Fruit fly (Drosophila melanogaster) whole organism, embryonic: ENCODE results near the gene CAHbeta.

Experiments
- ATbp ChIP-seq: fragments of 200-800 bp; sonication (Bioruptor generic); optimal IDR thresholded peaks from 2 replicates; lab custom pipeline; 2017; ENCODE audit warnings: missing biosample characterization, mild to moderate bottlenecking, missing genetic modification characterization, missing genetic modification reagents
- CG10267 ChIP-seq: fragments of 200-800 bp; sonication (Bioruptor generic); optimal IDR thresholded peaks from 2 replicates; lab custom pipeline; 2018; ENCODE audit warnings: missing biosample characterization, mild to moderate bottlenecking, missing genetic modification characterization, moderate library complexity
- CG11456 ChIP-seq: fragments of 200-800 bp; sonication (Bioruptor generic); IDR thresholded peaks from 3 replicates; pipeline ENCODE4 v1.3.6; 2022; ENCODE audit warnings: missing biosample characterization, missing genetic modification characterization
- CG11695 ChIP-seq: fragments of 200-800 bp; sonication (Bioruptor generic); IDR thresholded peaks from 3 replicates; pipeline ENCODE4 v1.3.6; 2022; ENCODE audit warnings: missing biosample characterization, missing genetic modification characterization
- CG1233 ChIP-seq: fragments of 200-800 bp; sonication (Bioruptor generic); optimal IDR thresholded peaks from 4 replicates; lab custom pipeline; 2018; ENCODE audit warnings: missing biosample characterization, mild to moderate bottlenecking, missing genetic modification characterization
- CG13296 ChIP-seq: fragments of 200-800 bp; sonication (Bioruptor generic); optimal IDR thresholded peaks from 3 replicates; lab custom pipeline; 2018; ENCODE audit warnings: missing biosample characterization, mild to moderate bottlenecking, missing genetic modification characterization
- CG17186 ChIP-seq: fragments of 200-800 bp; sonication (Bioruptor generic); optimal IDR thresholded peaks from 3 replicates; lab custom pipeline; 2017; ENCODE audit warnings: missing biosample characterization, missing genetic modification reagents, missing genetic modification characterization
- CG18262 ChIP-seq: fragments of 200-800 bp; optimal IDR thresholded peaks from 3 replicates; lab custom pipeline; 2019; ENCODE audit warnings: missing biosample characterization, mild to moderate bottlenecking, missing genetic modification characterization, moderate library complexity
- CG18599 ChIP-seq: fragments of 200-800 bp; sonication (Bioruptor generic); optimal IDR thresholded peaks from 3 replicates; lab custom pipeline; 2017; ENCODE audit warnings: missing biosample characterization, missing genetic modification characterization, mild to moderate bottlenecking, moderate library complexity, missing genetic modification reagents
- CG30403 ChIP-seq: fragments of 200-800 bp; sonication (Bioruptor generic); optimal IDR thresholded peaks from 3 replicates; lab custom pipeline; 2016; ENCODE audit warnings: missing biosample characterization, missing genetic modification characterization
- CG30431 ChIP-seq: fragments of 200-800 bp; sonication (Bioruptor generic); optimal IDR thresholded peaks from 2 replicates; lab custom pipeline; 2017; ENCODE audit warnings: missing biosample characterization, missing genetic modification characterization
- CG3163 ChIP-seq: fragments of 200-800 bp; sonication (Bioruptor generic); optimal IDR thresholded peaks from 3 replicates; lab custom pipeline; 2016; ENCODE audit warnings: missing biosample characterization, missing genetic modification characterization
- CG3281 ChIP-seq: fragments of 200-800 bp; sonication (Bioruptor generic); optimal IDR thresholded peaks from 3 replicates; lab custom pipeline; 2017; ENCODE audit warnings: missing biosample characterization, mild to moderate bottlenecking, missing genetic modification characterization
- CG3847 ChIP-seq: fragments of 200-800 bp; sonication (Bioruptor generic); IDR thresholded peaks from 2 replicates; pipeline ENCODE4 v1.3.6; 2022; ENCODE audit warnings: missing biosample characterization, missing genetic modification characterization
- CG6175 ChIP-seq: fragments of 200-800 bp; sonication (Bioruptor generic); IDR thresholded peaks from 3 replicates; pipeline ENCODE4 v1.3.6; 2022; ENCODE audit warnings: missing biosample characterization, missing genetic modification characterization
- CG9876 ChIP-seq: fragments of 200-800 bp; sonication (Bioruptor generic); optimal IDR thresholded peaks from 2 replicates; lab custom pipeline; 2016; ENCODE audit warnings: missing biosample characterization, missing genetic modification characterization
- Camta ChIP-seq: fragments of 200-800 bp; sonication (Bioruptor generic); optimal IDR thresholded peaks from 2 replicates; lab custom pipeline; 2016; ENCODE audit warnings: missing biosample characterization, missing genetic modification characterization
- Dref ChIP-seq: fragments of 200-800 bp; sonication (Bioruptor generic); IDR thresholded peaks from 2 replicates; pipeline ENCODE4 v1.3.6; 2022; ENCODE audit warnings: missing biosample characterization, missing genetic modification characterization
- HLH4C ChIP-seq: fragments of 200-800 bp; sonication (Bioruptor generic); IDR thresholded peaks from 3 replicates; pipeline ENCODE4 v1.3.6; 2022; ENCODE audit warnings: missing biosample characterization, missing genetic modification characterization; ENCODE audit not compliant: partially characterized antibody
- Hand ChIP-seq: fragments of 200-800 bp; sonication (Bioruptor generic); optimal IDR thresholded peaks from 2 replicates; lab custom pipeline; 2017; ENCODE audit warnings: mild to moderate bottlenecking, missing biosample characterization, missing genetic modification reagents, missing genetic modification characterization
- HmgD ChIP-seq: fragments of 200-800 bp; sonication (Bioruptor generic); optimal IDR thresholded peaks from 3 replicates; lab custom pipeline; 2016; ENCODE audit warnings: missing biosample characterization, missing genetic modification characterization
- Lhr ChIP-seq: fragments of 200-800 bp; sonication (Bioruptor generic); optimal IDR thresholded peaks from 3 replicates; lab custom pipeline; 2017; ENCODE audit warnings: mild to moderate bottlenecking, missing biosample characterization, missing genetic modification reagents, missing genetic modification characterization
- MESR4 ChIP-seq: fragments of 200-800 bp; sonication (Bioruptor generic); optimal IDR thresholded peaks from 2 replicates; lab custom pipeline; 2018; ENCODE audit warnings: missing biosample characterization, mild to moderate bottlenecking, missing genetic modification characterization, moderate library complexity
- Mrtf ChIP-seq: fragments of 200-800 bp; sonication (Bioruptor generic); IDR thresholded peaks from 3 replicates; pipeline ENCODE4 v1.3.6; 2022; ENCODE audit warnings: missing biosample characterization, missing genetic modification characterization
- Nf-YC ChIP-seq: fragments of 200-800 bp; optimal IDR thresholded peaks from 3 replicates; lab custom pipeline; 2019; ENCODE audit warnings: missing biosample characterization, mild to moderate bottlenecking, missing genetic modification characterization, moderate library complexity
- Side ChIP-seq: fragments of 200-800 bp; sonication (Bioruptor generic); optimal IDR thresholded peaks from 2 replicates; lab custom pipeline; 2016; ENCODE audit warnings: missing biosample characterization, missing genetic modification characterization
- Sin3A ChIP-seq: fragments of >200 bp; optimal IDR thresholded peaks from 2 replicates; lab custom pipeline; 2018
- Sox102F ChIP-seq: fragments of 200-800 bp; sonication (Bioruptor generic); optimal IDR thresholded peaks from 2 replicates; lab custom pipeline; 2018; ENCODE audit warnings: missing biosample characterization, mild to moderate bottlenecking, missing genetic modification characterization, moderate library complexity
- Xbp1 ChIP-seq: fragments of 200-800 bp; sonication (Bioruptor generic); optimal IDR thresholded peaks from 3 replicates; lab custom pipeline; 2016; ENCODE audit warnings: missing biosample characterization, mild to moderate bottlenecking, missing genetic modification characterization
- aop ChIP-seq: fragments of 200-800 bp; sonication (Bioruptor generic); IDR thresholded peaks from 2 replicates; pipeline ENCODE4 v1.3.6; 2022; ENCODE audit warnings: missing biosample characterization, missing genetic modification characterization
- bab2 ChIP-seq: fragments of 200-800 bp; sonication (Bioruptor generic); optimal IDR thresholded peaks from 2 replicates; lab custom pipeline; 2016; ENCODE audit warnings: missing biosample characterization, missing genetic modification characterization
- chif ChIP-seq, 2 experiments: fragments of 200-800 bp; sonication (Bioruptor generic); optimal IDR thresholded peaks; 3 replicates each; lab custom pipeline; 2016; ENCODE audit warnings: missing biosample characterization in 2 of 2, missing genetic modification characterization in 2 of 2
- chinmo ChIP-seq: fragments of 200-800 bp; sonication (Bioruptor generic); IDR thresholded peaks from 4 replicates; pipeline ENCODE4 v1.3.6; 2022; ENCODE audit warnings: missing biosample characterization, missing genetic modification characterization; ENCODE audit not compliant: partially characterized antibody
- dpn ChIP-seq, 2 experiments: fragments of 200-800 bp; sonication (Bioruptor generic); optimal IDR thresholded peaks; 3 replicates each; lab custom pipeline; 2016; ENCODE audit warnings: missing biosample characterization in 2 of 2, missing genetic modification characterization in 2 of 2
- gcm ChIP-seq: fragments of 200-800 bp; sonication (Bioruptor generic); optimal IDR thresholded peaks from 2 replicates; lab custom pipeline; 2019; ENCODE audit warnings: missing biosample characterization, mild to moderate bottlenecking, missing genetic modification characterization, moderate library complexity
- ham ChIP-seq: fragments of 200-800 bp; sonication (Bioruptor generic); IDR thresholded peaks from 2 replicates; pipeline ENCODE4 v1.3.6; 2022; ENCODE audit warnings: missing biosample characterization, missing genetic modification characterization
- jing ChIP-seq: fragments of 200-800 bp; sonication (Bioruptor generic); optimal IDR thresholded peaks from 2 replicates; lab custom pipeline; 2018; ENCODE audit warnings: missing biosample characterization, mild to moderate bottlenecking, missing genetic modification characterization
- mirr ChIP-seq: fragments of 200-800 bp; sonication (Bioruptor generic); optimal IDR thresholded peaks from 3 replicates; lab custom pipeline; 2018; ENCODE audit warnings: missing biosample characterization, mild to moderate bottlenecking, missing genetic modification characterization
- p53 ChIP-seq: fragments of 200-800 bp; sonication (Bioruptor generic); optimal IDR thresholded peaks from 2 replicates; lab custom pipeline; 2016; ENCODE audit warnings: missing biosample characterization, missing genetic modification characterization
- pan ChIP-seq, 4 experiments: fragments of >200 bp in 3 of 4; fragments of 200-800 bp in 1 of 4; sonication (Bioruptor generic) in 1 of 4; optimal IDR thresholded peaks in 3 of 4; IDR thresholded peaks in 1 of 4; 2 replicates each; pipeline versions ENCODE4 v1.3.6 to Lab custom; 2017 to 2022; ENCODE audit warnings: missing biosample characterization in 2 of 4, missing genetic modification characterization in 2 of 4, mixed read lengths in 1 of 4
- phol ChIP-seq: fragments of 200-800 bp; sonication (Bioruptor generic); optimal IDR thresholded peaks from 3 replicates; lab custom pipeline; 2018; ENCODE audit warnings: missing biosample characterization, mild to moderate bottlenecking, missing genetic modification characterization, moderate library complexity
- sc ChIP-seq, 3 experiments: fragments of >200 bp in 2 of 3; fragments of 200-800 bp in 1 of 3; sonication (Bioruptor generic) in 1 of 3; optimal IDR thresholded peaks; 2 replicates in 2 of 3; 3 replicates in 1 of 3; lab custom pipeline; 2017; ENCODE audit warnings: mild to moderate bottlenecking in 1 of 3, missing biosample characterization in 1 of 3, missing genetic modification characterization in 1 of 3, missing genetic modification reagents in 1 of 3
- scrt ChIP-seq: fragments of 200-800 bp; sonication (Bioruptor generic); optimal IDR thresholded peaks from 2 replicates; lab custom pipeline; 2018; ENCODE audit warnings: missing biosample characterization, mild to moderate bottlenecking, missing genetic modification characterization, moderate library complexity
- slp2 ChIP-seq: fragments of 200-800 bp; sonication (Bioruptor generic); optimal IDR thresholded peaks from 2 replicates; lab custom pipeline; 2016; ENCODE audit warnings: missing biosample characterization, missing genetic modification characterization
- stwl ChIP-seq: fragments of 200-800 bp; sonication (Bioruptor generic); optimal IDR thresholded peaks from 3 replicates; lab custom pipeline; 2018; ENCODE audit warnings: missing biosample characterization, mild to moderate bottlenecking, missing genetic modification characterization, moderate library complexity
- ttk ChIP-seq: fragments of 200-800 bp; sonication (Bioruptor generic); IDR thresholded peaks from 2 replicates; pipeline ENCODE4 v2.1.2; 2022; ENCODE audit warnings: missing biosample characterization, missing genetic modification characterization
- wek ChIP-seq: fragments of 200-800 bp; sonication (Bioruptor generic); optimal IDR thresholded peaks from 3 replicates; lab custom pipeline; 2018; ENCODE audit warnings: missing biosample characterization, mild to moderate bottlenecking, missing genetic modification characterization, moderate library complexity
- zen ChIP-seq: fragments of 200-800 bp; sonication (Bioruptor generic); optimal IDR thresholded peaks from 3 replicates; lab custom pipeline; 2018; ENCODE audit warnings: missing biosample characterization, mild to moderate bottlenecking, missing genetic modification characterization, moderate library complexity

The CAHbeta gene

dm6 chr3R:9013765-9014380 is 33.2 kb downstream of the CAHbeta start (continued):
- TF ChIP-seq CG11456 (GFP tag; lab: Robert Waterston, UW) (0 out of 3 replicates have a peak, but pooled peaks have one; percentile 21), Xbp1 (peak; percentile 62), pan (optimal IDR thresholded peaks at IDR 0.05; lab: Kevin White, UChicago) (no peak), pan (GFP tag; optimal IDR thresholded peaks at IDR 0.05 in 1 of 2, IDR thresholded peaks at IDR 0.05 in 1 of 2) (peak in 1 of 2 experiments; percentile 36), dpn (GFP tag; optimal IDR thresholded peaks at IDR 0.05; lab: Kevin White, UChicago) (peak; percentile 57 to 62), chinmo (GFP tag; lab: Robert Waterston, UW) (peak; percentile 46; the same call in 1 of the 4 replicates), stwl (tag; lab: Kevin White, UChicago) (peak; percentile 50), wek (GFP tag; lab: Kevin White, UChicago) (no peak), CG30431 (GFP tag; lab: Kevin White, UChicago) (no peak), Sin3A (lab: Kevin White, UChicago) (peak; percentile 38), ttk (no peak), CG3281 (GFP tag; lab: Kevin White, UChicago) (peak; percentile 57), scrt (no peak), CG6175 (GFP tag; lab: Robert Waterston, UW) (no peak), CG13296 (peak; percentile 33), CG30403 (GFP tag; lab: Kevin White, UChicago) (peak; percentile 50), ham (GFP tag; lab: Robert Waterston, UW) (no peak), chif (GFP tag; optimal IDR thresholded peaks at IDR 0.05; lab: Kevin White, UChicago) (peak in 1 of 2 experiments; percentile 42), CG18599 (GFP tag; lab: Kevin White, UChicago) (no peak), HmgD (GFP tag; lab: Kevin White, UChicago) (peak; percentile 73), jing (GFP tag; lab: Kevin White, UChicago) (no peak), p53 (GFP tag; lab: Kevin White, UChicago) (peak; percentile 32), MESR4 (peak; percentile 71), CG1233 (GFP tag; lab: Kevin White, UChicago) (peak; percentile 10), slp2 (GFP tag; lab: Kevin White, UChicago) (peak; percentile 47), CG17186 (GFP tag; lab: Kevin White, UChicago) (peak; percentile 35), sc (optimal IDR thresholded peaks at IDR 0.05; lab: Kevin White, UChicago) (no peak), sc (GFP tag; optimal IDR thresholded peaks at IDR 0.05; lab: Kevin White, UChicago) (no peak), Dref (GFP tag; lab: Robert Waterston, UW) (0 out of 2 replicates have a peak, but pooled peaks have one; percentile 23), aop (GFP tag; lab: Robert Waterston, UW) (no peak), CG10267 (tag; lab: Kevin White, UChicago) (peak; percentile 17), Side (peak; percentile 42), CG11695 (no peak), Mrtf (GFP tag; lab: Robert Waterston, UW) (0 out of 3 replicates have a peak, but pooled peaks have one; percentile 20), CG3163 (peak; percentile 56), Sox102F (no peak), Camta (peak; percentile 44), HLH4C (GFP tag; lab: Robert Waterston, UW) (no peak), CG9876 (GFP tag; lab: Kevin White, UChicago) (peak; percentile 56), zen (tag; lab: Kevin White, UChicago) (no peak), CG3847 (peak; percentile 62), gcm (GFP tag; lab: Kevin White, UChicago) (peak; percentile 7), bab2 (GFP tag; lab: Kevin White, UChicago) (peak; percentile 38), Hand (GFP tag; lab: Kevin White, UChicago) (no peak), Lhr (GFP tag; lab: Kevin White, UChicago) (no peak), mirr (no peak), Nf-YC (tag; lab: Kevin White, UChicago) (peak; percentile 67), ATbp (GFP tag; lab: Kevin White, UChicago) (no peak), phol (tag; lab: Kevin White, UChicago) (peak; percentile 47), CG18262 (peak; percentile 37)
